Worm (Caenorhabditis elegans) whole organism, L3 larva: ENCODE results near the gene trap-4.

Experiments used
- ZK546.5 ChIP-seq: sonication (generic microtip); optimal IDR thresholded peaks from 2 replicates; lab custom pipeline; 2017; ENCODE audit warnings: missing biosample characterization, missing genetic modification characterization
- aly-2 ChIP-seq: fragments of 150-350 bp; optimal IDR thresholded peaks from 2 replicates; lab custom pipeline; 2014; ENCODE audit warnings: missing biosample characterization, missing genetic modification characterization
- ama-1 ChIP-seq: fragments of 150-350 bp; optimal IDR thresholded peaks from 2 replicates; lab custom pipeline; 2018
- ceh-16 ChIP-seq: sonication (generic microtip); optimal IDR thresholded peaks from 2 replicates; lab custom pipeline; 2017; ENCODE audit warnings: missing biosample characterization, missing genetic modification characterization
- ceh-28 ChIP-seq: fragments of 150-350 bp; optimal IDR thresholded peaks from 2 replicates; lab custom pipeline; 2014; ENCODE audit warnings: missing biosample characterization, missing genetic modification reagents, missing genetic modification characterization
- ceh-82 ChIP-seq: fragments of 150-350 bp; optimal IDR thresholded peaks from 2 replicates; lab custom pipeline; 2014; ENCODE audit warnings: missing biosample characterization, missing genetic modification characterization
- ceh-9 ChIP-seq: sonication (generic microtip); optimal IDR thresholded peaks from 2 replicates; lab custom pipeline; 2018; ENCODE audit warnings: missing biosample characterization, missing genetic modification characterization
- daf-12 ChIP-seq: fragments of 150-350 bp; optimal IDR thresholded peaks from 2 replicates; lab custom pipeline; 2014; ENCODE audit warnings: missing biosample characterization, missing genetic modification reagents, missing genetic modification characterization
- egl-5 ChIP-seq: fragments of 150-350 bp; optimal IDR thresholded peaks from 2 replicates; lab custom pipeline; 2017; ENCODE audit warnings: missing biosample characterization, missing genetic modification reagents, missing genetic modification characterization, inconsistent platforms
- elt-1 ChIP-seq: fragments of 150-350 bp; optimal IDR thresholded peaks from 2 replicates; lab custom pipeline; 2014; ENCODE audit warnings: missing biosample characterization, missing genetic modification characterization
- fkh-2 ChIP-seq: fragments of 150-350 bp; optimal IDR thresholded peaks from 2 replicates; lab custom pipeline; 2014; ENCODE audit warnings: missing biosample characterization, missing genetic modification reagents, missing genetic modification characterization
- hmg-11 ChIP-seq: sonication (generic microtip); optimal IDR thresholded peaks from 2 replicates; lab custom pipeline; 2016; ENCODE audit warnings: missing genetic modification characterization, missing compliant biosample characterization
- lin-15B ChIP-seq: fragments of 150-350 bp; optimal IDR thresholded peaks from 2 replicates; lab custom pipeline; 2014; ENCODE audit warnings: missing biosample characterization, missing genetic modification characterization
- lin-39 ChIP-seq: fragments of 150-350 bp; optimal IDR thresholded peaks from 2 replicates; lab custom pipeline; 2018; ENCODE audit warnings: missing biosample characterization, missing genetic modification reagents, missing genetic modification characterization
- lsy-12 ChIP-seq: sonication (generic microtip); optimal IDR thresholded peaks from 2 replicates; lab custom pipeline; 2016; ENCODE audit warnings: mild to moderate bottlenecking, missing genetic modification characterization, missing compliant biosample characterization
- mdl-1 ChIP-seq: fragments of 150-350 bp; optimal IDR thresholded peaks from 2 replicates; lab custom pipeline; 2014; ENCODE audit warnings: missing biosample characterization, missing genetic modification characterization
- nfya-1 ChIP-seq: sonication (generic microtip); optimal IDR thresholded peaks from 2 replicates; lab custom pipeline; 2017; ENCODE audit warnings: missing genetic modification characterization, mild to moderate bottlenecking, missing compliant biosample characterization, antibody characterized with exemption, moderate library complexity; ENCODE audit not compliant: insufficient read depth
- nhr-11 ChIP-seq: fragments of 150-350 bp; optimal IDR thresholded peaks from 2 replicates; lab custom pipeline; 2014; ENCODE audit warnings: missing biosample characterization, missing genetic modification characterization
- nhr-237 ChIP-seq: fragments of 150-350 bp; optimal IDR thresholded peaks from 2 replicates; lab custom pipeline; 2014; ENCODE audit warnings: missing biosample characterization, missing genetic modification characterization
- nhr-25 ChIP-seq: sonication (generic microtip); optimal IDR thresholded peaks from 2 replicates; lab custom pipeline; 2017; ENCODE audit warnings: missing biosample characterization, missing genetic modification characterization
- nhr-43 ChIP-seq: sonication (generic microtip); optimal IDR thresholded peaks from 2 replicates; lab custom pipeline; 2016; ENCODE audit warnings: mild to moderate bottlenecking, missing genetic modification characterization, missing compliant biosample characterization; ENCODE audit not compliant: poor library complexity, severe bottlenecking
- nhr-67 ChIP-seq: fragments of 150-350 bp; optimal IDR thresholded peaks from 2 replicates; lab custom pipeline; 2014; ENCODE audit warnings: missing biosample characterization, missing genetic modification characterization
- nhr-76 ChIP-seq: fragments of 150-350 bp; sonication (generic microtip); optimal IDR thresholded peaks from 5 replicates; lab custom pipeline; 2014; ENCODE audit warnings: missing biosample characterization, missing genetic modification characterization
- pha-4 ChIP-seq: fragments of 150-350 bp; optimal IDR thresholded peaks from 2 replicates; lab custom pipeline; 2014; ENCODE audit warnings: missing biosample characterization, missing genetic modification reagents, missing genetic modification characterization
- pqm-1 ChIP-seq: fragments of 150-350 bp; optimal IDR thresholded peaks from 2 replicates; lab custom pipeline; 2017; ENCODE audit warnings: missing biosample characterization, missing genetic modification characterization, inconsistent platforms
- skn-1 ChIP-seq: fragments of 150-350 bp; optimal IDR thresholded peaks from 2 replicates; lab custom pipeline; 2014; ENCODE audit warnings: missing biosample characterization, missing genetic modification characterization
- snpc-4 ChIP-seq: fragments of 150-350 bp; optimal IDR thresholded peaks from 2 replicates; lab custom pipeline; 2014; ENCODE audit warnings: missing biosample characterization, missing genetic modification characterization
- unc-39 ChIP-seq: sonication (generic microtip); optimal IDR thresholded peaks from 4 replicates; lab custom pipeline; 2017; ENCODE audit warnings: missing biosample characterization, missing genetic modification characterization
- unc-62 ChIP-seq: fragments of 150-350 bp; sonication (generic microtip); optimal IDR thresholded peaks from 4 replicates; lab custom pipeline; 2014; ENCODE audit warnings: missing biosample characterization, missing genetic modification reagents, missing genetic modification characterization

trap-4 gene

ce11 chrIII:11933539-11933938, 13.0 kb downstream of the trap-4 start, which contains the start of gene dolk-1:
Gene dolk-1, minus strand, starts transcription at chrIII:11933639.
- TF ChIP-seq lin-15B (tag; lab: Kevin White, UChicago) (no peak), nhr-237 (tag; lab: Kevin White, UChicago) (no peak), pqm-1 (tag; lab: Kevin White, UChicago) (no peak), snpc-4 (no peak), skn-1 (no peak), nhr-76 (tag; lab: Kevin White, UChicago) (no peak), ZK546.5 (tag; lab: Kevin White, UChicago) (no peak), ceh-16 (tag; lab: Kevin White, UChicago) (no peak), unc-62 (GFP tag; lab: Kevin White, UChicago) (no peak), elt-1 (tag; lab: Kevin White, UChicago) (no peak), fkh-2 (tag; lab: Kevin White, UChicago) (no peak), nhr-43 (tag; lab: Kevin White, UChicago) (no peak)

ce11 chrIII:11935032-11935947, 14.8 kb downstream of the trap-4 start:
- no peak for TF ChIP-seq mdl-1
- peak; percentile 99 for TF ChIP-seq nfya-1 (tag; lab: Kevin White, UChicago)
- peak; percentile 47 for TF ChIP-seq lin-15B (tag; lab: Kevin White, UChicago)

ce11 chrIII:11935948-11936280, 15.4 kb downstream of the trap-4 start:
- TF ChIP-seq unc-39 (tag; lab: Kevin White, UChicago) (no peak), ceh-82 (no peak), snpc-4 (peak; percentile 57), lin-39 (peak; percentile 34), nfya-1 (tag; lab: Kevin White, UChicago) (peak; percentile 64), hmg-11 (tag; lab: Kevin White, UChicago) (peak; percentile 37), aly-2 (no peak), lin-15B (tag; lab: Kevin White, UChicago) (peak; percentile 34), nhr-237 (tag; lab: Kevin White, UChicago) (no peak), lsy-12 (tag; lab: Kevin White, UChicago) (no peak)

DNA sequence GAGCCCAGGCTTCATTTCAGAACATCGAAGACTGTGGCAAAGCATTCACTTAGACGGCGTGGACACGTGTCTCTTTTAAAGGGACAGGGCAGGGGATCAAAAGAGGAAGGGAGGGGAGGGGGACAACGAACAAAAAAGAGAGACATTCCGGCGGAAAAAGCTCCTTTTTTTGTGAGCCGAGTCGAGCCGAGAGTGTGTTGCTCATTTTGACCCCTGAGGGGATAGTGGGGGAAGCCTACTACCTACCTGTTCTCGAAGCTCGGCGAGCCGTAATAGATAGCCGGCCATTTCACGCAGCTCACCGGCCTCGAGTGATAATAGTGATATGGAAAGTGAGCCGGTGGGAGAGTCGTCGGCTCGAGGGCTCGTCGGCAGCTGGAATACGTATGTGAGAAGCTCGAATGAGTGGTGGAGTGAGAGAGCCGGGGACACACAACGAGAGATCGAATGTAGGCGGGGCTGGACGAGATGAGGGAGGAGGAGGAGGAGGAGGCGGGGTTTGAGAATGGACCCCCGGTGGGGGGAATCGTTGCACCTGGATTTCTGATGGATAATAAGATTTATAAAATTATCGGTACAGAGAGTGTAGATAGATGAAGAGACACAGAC, 16.2 kb downstream of the trap-4 start:
- TF ChIP-seq ama-1 (lab: Kevin White, UChicago) (peak; percentile 75), nfya-1 (tag; lab: Kevin White, UChicago) (peak; percentile 38), ceh-28 (tag; lab: Kevin White, UChicago) (no peak), ceh-16 (tag; lab: Kevin White, UChicago) (no peak)

- TF ChIP-seq egl-5: peak; percentile 28
- TF ChIP-seq ceh-28 (tag; lab: Kevin White, UChicago): no peak
- TF ChIP-seq nfya-1 (tag; lab: Kevin White, UChicago): peak; percentile 46
- TF ChIP-seq, all 47 proteins: peak for 2
Observed at ce11 chrIII:11937911-11938310, 17.4 kb downstream of the trap-4 start.

ce11 chrIII:11938525-11938924, 18.0 kb downstream of the trap-4 start:
- TF ChIP-seq ama-1 (lab: Kevin White, UChicago) (no peak), nhr-76 (tag; lab: Kevin White, UChicago) (no peak), snpc-4 (no peak), unc-39 (tag; lab: Kevin White, UChicago) (no peak), nfya-1 (tag; lab: Kevin White, UChicago) (no peak), pha-4 (tag; lab: Kevin White, UChicago) (no peak), egl-5 (no peak), unc-62 (GFP tag; lab: Kevin White, UChicago) (no peak), nhr-25 (no peak), skn-1 (no peak), ceh-9 (tag; lab: Kevin White, UChicago) (no peak), lin-15B (tag; lab: Kevin White, UChicago) (no peak), mdl-1 (no peak), nhr-67 (tag; lab: Kevin White, UChicago) (no peak), elt-1 (tag; lab: Kevin White, UChicago) (no peak), nhr-11 (tag; lab: Kevin White, UChicago) (no peak), daf-12 (tag; lab: Kevin White, UChicago) (no peak)
